Fruit fly (Drosophila melanogaster) whole organism, embryonic: ENCODE results near the gene CG14221.

Experiments used
- B-H2 ChIP-seq: fragments of 200-800 bp; sonication (Bioruptor generic); optimal IDR thresholded peaks from 2 replicates; lab custom pipeline; 2018; ENCODE audit warnings: missing biosample characterization, mild to moderate bottlenecking, missing genetic modification characterization
- Bgb ChIP-seq: fragments of 200-800 bp; sonication (Bioruptor generic); IDR thresholded peaks from 2 replicates; pipeline ENCODE4 v1.3.6; 2022; ENCODE audit warnings: missing biosample characterization, missing genetic modification characterization; ENCODE audit not compliant: partially characterized antibody
- CG10462 ChIP-seq: fragments of 200-800 bp; sonication (Bioruptor generic); optimal IDR thresholded peaks from 2 replicates; lab custom pipeline; 2016; ENCODE audit warnings: missing biosample characterization, missing genetic modification characterization
- CG10543 ChIP-seq: fragments of 200-800 bp; sonication (Bioruptor generic); optimal IDR thresholded peaks from 3 replicates; lab custom pipeline; 2017; ENCODE audit warnings: missing biosample characterization, mild to moderate bottlenecking, missing genetic modification characterization, moderate library complexity
- CG11456 ChIP-seq: fragments of 200-800 bp; sonication (Bioruptor generic); IDR thresholded peaks from 3 replicates; pipeline ENCODE4 v1.3.6; 2022; ENCODE audit warnings: missing biosample characterization, missing genetic modification characterization
- CG12744 ChIP-seq: fragments of 200-800 bp; sonication (Bioruptor generic); optimal IDR thresholded peaks from 2 replicates; lab custom pipeline; 2016; ENCODE audit warnings: missing biosample characterization, missing genetic modification characterization
- CG13424 ChIP-seq: fragments of 200-800 bp; sonication (Bioruptor generic); optimal IDR thresholded peaks from 2 replicates; lab custom pipeline; 2019; ENCODE audit warnings: missing biosample characterization, mild to moderate bottlenecking, missing genetic modification characterization, moderate library complexity
- CG16815 ChIP-seq: fragments of 200-800 bp; sonication (Bioruptor generic); optimal IDR thresholded peaks from 3 replicates; lab custom pipeline; 2017; ENCODE audit warnings: missing biosample characterization, mild to moderate bottlenecking, missing genetic modification characterization
- CG17385 ChIP-seq: fragments of 200-800 bp; sonication (Bioruptor generic); optimal IDR thresholded peaks from 3 replicates; lab custom pipeline; 2018; ENCODE audit warnings: missing biosample characterization, mild to moderate bottlenecking, missing genetic modification characterization
- CG1792 ChIP-seq: fragments of 200-800 bp; sonication (Bioruptor generic); optimal IDR thresholded peaks from 2 replicates; lab custom pipeline; 2016; ENCODE audit warnings: missing biosample characterization, missing genetic modification characterization
- CG18599 ChIP-seq: fragments of 200-800 bp; sonication (Bioruptor generic); optimal IDR thresholded peaks from 3 replicates; lab custom pipeline; 2017; ENCODE audit warnings: missing biosample characterization, missing genetic modification characterization, mild to moderate bottlenecking, moderate library complexity, missing genetic modification reagents
- CG18764 ChIP-seq: fragments of 200-800 bp; sonication (Bioruptor generic); optimal IDR thresholded peaks from 3 replicates; lab custom pipeline; 2016; ENCODE audit warnings: missing biosample characterization, missing genetic modification characterization
- CG2202 ChIP-seq: fragments of 200-800 bp; sonication (Bioruptor generic); optimal IDR thresholded peaks from 2 replicates; lab custom pipeline; 2018; ENCODE audit warnings: missing biosample characterization, mild to moderate bottlenecking, missing genetic modification characterization
- CG3995 ChIP-seq: fragments of 200-800 bp; sonication (Bioruptor generic); optimal IDR thresholded peaks from 3 replicates; lab custom pipeline; 2016; ENCODE audit warnings: missing biosample characterization, missing genetic modification characterization
- CG6654 ChIP-seq: fragments of 200-800 bp; sonication (Bioruptor generic); optimal IDR thresholded peaks from 2 replicates; lab custom pipeline; 2017; ENCODE audit warnings: missing biosample characterization, mild to moderate bottlenecking, missing genetic modification characterization
- CG6689 ChIP-seq: fragments of 200-800 bp; sonication (Bioruptor generic); IDR thresholded peaks from 2 replicates; pipeline ENCODE4 v1.3.6; 2022; ENCODE audit warnings: missing biosample characterization, missing genetic modification characterization
- CG6765 ChIP-seq: fragments of 200-800 bp; sonication (Bioruptor generic); optimal IDR thresholded peaks from 3 replicates; lab custom pipeline; 2017; ENCODE audit warnings: missing biosample characterization, mild to moderate bottlenecking, missing genetic modification characterization
- CG6791 ChIP-seq: fragments of 200-800 bp; sonication (Bioruptor generic); IDR thresholded peaks from 3 replicates; pipeline ENCODE4 v1.3.6; 2022; ENCODE audit warnings: missing biosample characterization, missing genetic modification characterization; ENCODE audit not compliant: partially characterized antibody
- CG6854 ChIP-seq: fragments of 200-800 bp; sonication (Bioruptor generic); optimal IDR thresholded peaks from 3 replicates; lab custom pipeline; 2017; ENCODE audit warnings: missing biosample characterization, mild to moderate bottlenecking, missing genetic modification characterization
- CG8089 ChIP-seq: fragments of 200-800 bp; sonication (Bioruptor generic); optimal IDR thresholded peaks from 3 replicates; lab custom pipeline; 2016; ENCODE audit warnings: missing biosample characterization, missing genetic modification characterization
- D ChIP-seq, 2 experiments: fragments of 200-800 bp in 1 of 2; fragments of >200 bp in 1 of 2; sonication (Bioruptor generic) in 1 of 2; optimal IDR thresholded peaks; 2 replicates in 1 of 2; 3 replicates in 1 of 2; lab custom pipeline; 2017; ENCODE audit warnings: mild to moderate bottlenecking in 1 of 2, missing biosample characterization in 1 of 2, missing genetic modification characterization in 1 of 2, missing genetic modification reagents in 1 of 2
- Fer2 ChIP-seq: fragments of 200-800 bp; sonication (Bioruptor generic); optimal IDR thresholded peaks from 2 replicates; lab custom pipeline; 2018; ENCODE audit warnings: missing biosample characterization, mild to moderate bottlenecking, missing genetic modification characterization, moderate library complexity
- HLH4C ChIP-seq: fragments of 200-800 bp; sonication (Bioruptor generic); IDR thresholded peaks from 3 replicates; pipeline ENCODE4 v1.3.6; 2022; ENCODE audit warnings: missing biosample characterization, missing genetic modification characterization; ENCODE audit not compliant: partially characterized antibody
- Hr51 ChIP-seq, 2 experiments: fragments of 200-800 bp; sonication (Bioruptor generic); optimal IDR thresholded peaks; 2 replicates in 1 of 2; 3 replicates in 1 of 2; lab custom pipeline; 2016 to 2018; ENCODE audit warnings: missing biosample characterization in 2 of 2, missing genetic modification characterization in 2 of 2, mild to moderate bottlenecking in 1 of 2, moderate library complexity in 1 of 2
- Med ChIP-seq: fragments of 200-800 bp; sonication (Bioruptor generic); peaks from one replicate; lab custom pipeline; 2016; ENCODE audit warnings: missing biosample characterization, missing genetic modification characterization, mild to moderate bottlenecking, inconsistent platforms, moderate library complexity
- Mes4 ChIP-seq: fragments of 200-800 bp; sonication (Bioruptor generic); optimal IDR thresholded peaks from 2 replicates; lab custom pipeline; 2016; ENCODE audit warnings: missing biosample characterization, missing genetic modification characterization
- NFAT ChIP-seq: fragments of 200-800 bp; sonication (Bioruptor generic); IDR thresholded peaks from 2 replicates; pipeline ENCODE4 v1.3.6; 2022; ENCODE audit warnings: missing biosample characterization, missing genetic modification characterization
- Ravus ChIP-seq: fragments of 200-800 bp; sonication (Bioruptor generic); IDR thresholded peaks from 2 replicates; pipeline ENCODE4 v1.3.6; 2022; ENCODE audit warnings: missing biosample characterization, missing genetic modification characterization
- Spps ChIP-seq: fragments of 200-800 bp; sonication (Bioruptor generic); optimal IDR thresholded peaks from 2 replicates; lab custom pipeline; 2018; ENCODE audit warnings: missing biosample characterization, mild to moderate bottlenecking, missing genetic modification characterization
- Sry-β ChIP-seq: fragments of 200-800 bp; sonication (Bioruptor generic); optimal IDR thresholded peaks from 2 replicates; lab custom pipeline; 2018; ENCODE audit warnings: missing biosample characterization, mild to moderate bottlenecking, missing genetic modification characterization, moderate library complexity
- ara ChIP-seq: fragments of 200-800 bp; sonication (Bioruptor generic); IDR thresholded peaks from 2 replicates; pipeline ENCODE4 v1.3.6; 2022; ENCODE audit warnings: missing biosample characterization, missing genetic modification characterization
- bab2 ChIP-seq: fragments of 200-800 bp; sonication (Bioruptor generic); optimal IDR thresholded peaks from 2 replicates; lab custom pipeline; 2016; ENCODE audit warnings: missing biosample characterization, missing genetic modification characterization
- btn ChIP-seq: fragments of 200-800 bp; sonication (Bioruptor generic); optimal IDR thresholded peaks from 2 replicates; lab custom pipeline; 2016; ENCODE audit warnings: missing biosample characterization, missing genetic modification characterization
- ci ChIP-seq: fragments of 200-800 bp; sonication (Bioruptor generic); IDR thresholded peaks from 3 replicates; pipeline ENCODE4 v1.3.6; 2022; ENCODE audit warnings: missing biosample characterization, missing genetic modification characterization
- dysf ChIP-seq: fragments of 200-800 bp; sonication (Bioruptor generic); IDR thresholded peaks from 3 replicates; pipeline ENCODE4 v1.3.6; 2022; ENCODE audit warnings: missing biosample characterization, missing genetic modification characterization
- fd102C ChIP-seq: fragments of 200-800 bp; sonication (Bioruptor generic); optimal IDR thresholded peaks from 2 replicates; lab custom pipeline; 2018; ENCODE audit warnings: missing biosample characterization, mild to moderate bottlenecking, missing genetic modification characterization, moderate library complexity
- hth ChIP-seq: fragments of >200 bp; optimal IDR thresholded peaks from 2 replicates; lab custom pipeline; 2017; ENCODE audit warnings: inconsistent platforms
- lbe ChIP-seq: fragments of 200-800 bp; sonication (Bioruptor generic); optimal IDR thresholded peaks from 2 replicates; lab custom pipeline; 2016; ENCODE audit warnings: missing biosample characterization, mild to moderate bottlenecking, missing genetic modification characterization
- lilli ChIP-seq: fragments of 200-800 bp; sonication (Bioruptor generic); optimal IDR thresholded peaks from 3 replicates; lab custom pipeline; 2016; ENCODE audit warnings: missing biosample characterization, missing genetic modification characterization
- lmd ChIP-seq: fragments of 200-800 bp; sonication (Bioruptor generic); IDR thresholded peaks from 2 replicates; pipeline ENCODE4 v1.3.6; 2022; ENCODE audit warnings: missing biosample characterization, missing genetic modification characterization
- mirr ChIP-seq: fragments of 200-800 bp; sonication (Bioruptor generic); optimal IDR thresholded peaks from 3 replicates; lab custom pipeline; 2018; ENCODE audit warnings: missing biosample characterization, mild to moderate bottlenecking, missing genetic modification characterization
- pita ChIP-seq: fragments of 200-800 bp; sonication (Bioruptor generic); optimal IDR thresholded peaks from 2 replicates; lab custom pipeline; 2017; ENCODE audit warnings: missing biosample characterization, mild to moderate bottlenecking, missing genetic modification characterization
- slou ChIP-seq: fragments of 200-800 bp; sonication (Bioruptor generic); optimal IDR thresholded peaks from 3 replicates; lab custom pipeline; 2016; ENCODE audit warnings: missing biosample characterization, missing genetic modification characterization
- sob ChIP-seq: fragments of 200-800 bp; sonication (Bioruptor generic); IDR thresholded peaks from 2 replicates; pipeline ENCODE4 v1.3.6; 2022; ENCODE audit warnings: missing biosample characterization, missing genetic modification characterization
- stwl ChIP-seq: fragments of 200-800 bp; sonication (Bioruptor generic); optimal IDR thresholded peaks from 3 replicates; lab custom pipeline; 2018; ENCODE audit warnings: missing biosample characterization, mild to moderate bottlenecking, missing genetic modification characterization, moderate library complexity
- sug ChIP-seq: fragments of 200-800 bp; optimal IDR thresholded peaks from 2 replicates; lab custom pipeline; 2019; ENCODE audit warnings: missing biosample characterization, mild to moderate bottlenecking, missing genetic modification characterization, moderate library complexity
- trem ChIP-seq: fragments of 200-800 bp; optimal IDR thresholded peaks from 3 replicates; lab custom pipeline; 2019; ENCODE audit warnings: missing biosample characterization, mild to moderate bottlenecking, missing genetic modification characterization, moderate library complexity
- unc-4 ChIP-seq: fragments of 200-800 bp; sonication (Bioruptor generic); IDR thresholded peaks from 2 replicates; pipeline ENCODE4 v1.3.6; 2022; ENCODE audit warnings: missing biosample characterization, missing genetic modification characterization; ENCODE audit not compliant: partially characterized antibody
- vvl ChIP-seq: fragments of 200-800 bp; sonication (Bioruptor generic); IDR thresholded peaks from 2 replicates; pipeline ENCODE4 v1.3.6; 2022; ENCODE audit warnings: missing biosample characterization, missing genetic modification characterization
- z ChIP-seq: fragments of 200-800 bp; sonication (Bioruptor generic); IDR thresholded peaks from 3 replicates; pipeline ENCODE4 v1.3.6; 2022; ENCODE audit warnings: missing biosample characterization, missing genetic modification characterization

CG14221 gene

dm6 chrX:19662583-19663195 lies 41.6 kb upstream of the CG14221 start (continued):
- no peak for TF ChIP-seq HLH4C (GFP tag; lab: Robert Waterston, UW)
- no peak for TF ChIP-seq Sry-β (GFP tag; lab: Kevin White, UChicago)
- no peak for TF ChIP-seq CG17385 (GFP tag; lab: Kevin White, UChicago)
- no peak for TF ChIP-seq pita (GFP tag; lab: Kevin White, UChicago)
- TF ChIP-seq CG13424: no peak
- no peak for TF ChIP-seq lilli (GFP tag; lab: Kevin White, UChicago)
- 0 out of 2 replicates have a peak, but pooled peaks have one; percentile 21 for TF ChIP-seq ara (GFP tag; lab: Robert Waterston, UW)
- no peak for TF ChIP-seq stwl
- TF ChIP-seq sug (tag; lab: Kevin White, UChicago): no peak
- no peak for TF ChIP-seq hth (lab: Kevin White, UChicago)
- no peak for TF ChIP-seq CG3995 (GFP tag; lab: Kevin White, UChicago)
- no peak for TF ChIP-seq Hr51 (GFP tag; optimal IDR thresholded peaks at IDR 0.05; lab: Kevin White, UChicago)
- TF ChIP-seq CG10462 (GFP tag; lab: Kevin White, UChicago): no peak
- no peak for TF ChIP-seq slou (GFP tag; lab: Kevin White, UChicago)
- TF ChIP-seq mirr (GFP tag; lab: Kevin White, UChicago): no peak
- TF ChIP-seq vvl (GFP tag; lab: Robert Waterston, UW): no peak
- peak; percentile 43 for TF ChIP-seq Med (GFP tag; lab: Kevin White, UChicago)
- TF ChIP-seq ci (GFP tag; lab: Robert Waterston, UW): peak; percentile 58; the same call in 2 of the 3 replicates
- no peak for TF ChIP-seq trem (tag; lab: Kevin White, UChicago)
- no peak for TF ChIP-seq CG18764 (GFP tag; lab: Kevin White, UChicago)
- peak; percentile 32; the same call in 1 of the 2 replicates for TF ChIP-seq Bgb
- TF ChIP-seq CG1792 (GFP tag; lab: Kevin White, UChicago): no peak
- peak; percentile 47; the same call in 1 of the 3 replicates for TF ChIP-seq CG6791 (GFP tag; lab: Robert Waterston, UW)
- TF ChIP-seq CG6689 (GFP tag; lab: Robert Waterston, UW): no peak
- TF ChIP-seq z: peak; percentile 51; the same call in 1 of the 3 replicates
- no peak for TF ChIP-seq CG10543
- no peak for TF ChIP-seq bab2 (GFP tag; lab: Kevin White, UChicago)
- no peak for TF ChIP-seq CG8089 (GFP tag; lab: Kevin White, UChicago)
- TF ChIP-seq CG16815 (GFP tag; lab: Kevin White, UChicago): no peak
- no peak for TF ChIP-seq dysf
- TF ChIP-seq NFAT (GFP tag; lab: Robert Waterston, UW): peak; percentile 35; the same call in 1 of the 2 replicates
- no peak for TF ChIP-seq lmd (GFP tag; lab: Robert Waterston, UW)
- no peak for TF ChIP-seq fd102C (GFP tag; lab: Kevin White, UChicago)
- TF ChIP-seq CG2202: no peak
- TF ChIP-seq btn (GFP tag; lab: Kevin White, UChicago): no peak
- no peak for TF ChIP-seq lbe
- TF ChIP-seq Fer2 (tag; lab: Kevin White, UChicago): no peak
- TF ChIP-seq CG18599 (GFP tag; lab: Kevin White, UChicago): no peak
- peak; percentile 40; the same call in 1 of the 2 replicates for TF ChIP-seq unc-4 (GFP tag; lab: Robert Waterston, UW)
- no peak for TF ChIP-seq CG11456 (GFP tag; lab: Robert Waterston, UW)
- no peak for TF ChIP-seq D (optimal IDR thresholded peaks at IDR 0.05; lab: Kevin White, UChicago)
- TF ChIP-seq D (GFP tag; optimal IDR thresholded peaks at IDR 0.05; lab: Kevin White, UChicago): no peak
- no peak for TF ChIP-seq Ravus
- TF ChIP-seq B-H2 (GFP tag; lab: Kevin White, UChicago): no peak
- TF ChIP-seq Spps (tag; lab: Kevin White, UChicago): no peak
- no peak for TF ChIP-seq CG6854 (GFP tag; lab: Kevin White, UChicago)
- TF ChIP-seq CG6765 (GFP tag; lab: Kevin White, UChicago): no peak
- TF ChIP-seq CG12744: no peak
- TF ChIP-seq Mes4 (GFP tag; lab: Kevin White, UChicago): no peak
- 0 out of 2 replicates have a peak, but pooled peaks have one; percentile 33 for TF ChIP-seq sob (GFP tag; lab: Robert Waterston, UW)
- TF ChIP-seq CG6654 (GFP tag; lab: Kevin White, UChicago): no peak
